Fruit fly (Drosophila melanogaster): ENCODE measurements around the gene Wdr81.

Gene Wdr81

DNA sequence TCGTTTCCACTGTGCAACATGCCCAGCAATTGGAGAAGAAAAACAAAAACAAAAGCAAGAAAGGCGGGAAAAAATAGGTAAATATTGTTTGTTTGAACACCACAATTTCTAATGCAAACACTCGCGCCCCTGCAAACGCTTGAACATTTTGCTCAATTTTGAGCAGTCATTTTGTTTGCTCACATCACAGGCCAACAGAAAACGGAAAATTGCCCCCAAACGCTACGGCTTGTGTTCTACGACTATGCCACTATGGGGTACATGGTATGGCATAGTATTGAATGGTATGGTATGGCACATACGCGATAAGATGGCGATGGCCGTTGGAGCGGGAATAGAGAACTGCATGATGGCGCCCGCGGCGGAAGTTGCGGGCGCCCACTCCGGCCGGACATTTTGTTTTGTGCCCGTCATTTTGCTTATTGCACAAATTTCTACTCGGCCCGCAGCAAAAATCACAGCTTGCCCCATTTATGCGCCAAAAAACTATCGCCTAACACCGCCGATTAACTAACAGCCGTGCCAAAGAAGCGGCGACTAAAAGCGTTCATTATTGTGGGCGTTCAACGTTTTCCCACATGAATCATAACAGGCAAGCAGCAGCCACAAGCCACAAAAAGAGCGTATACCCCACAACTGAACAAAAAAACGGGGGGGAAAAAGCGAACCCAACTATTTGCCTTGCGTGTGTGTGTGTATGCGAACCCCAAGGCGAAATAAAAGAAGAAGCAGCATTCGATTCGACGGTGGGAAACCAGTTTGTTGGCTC lies 16.4 kb downstream of the Wdr81 start (continued):
- no peak for TF ChIP-seq CG10565 (GFP tag; optimal IDR thresholded peaks at IDR 0.05)
- peak; percentile 24 for TF ChIP-seq CG8944 (GFP tag; optimal IDR thresholded peaks at IDR 0.05)
- TF ChIP-seq vfl (GFP tag; optimal IDR thresholded peaks at IDR 0.05), result no peak
- TF ChIP-seq Dip3 (GFP tag; optimal IDR thresholded peaks at IDR 0.05), result peak; percentile 37
- TF ChIP-seq Hr3 (GFP tag; optimal IDR thresholded peaks at IDR 0.05), result no peak
- TF ChIP-seq Abd-B (GFP tag; optimal IDR thresholded peaks at IDR 0.05), result no peak
- TF ChIP-seq Mrtf (GFP tag; IDR thresholded peaks at IDR 0.05), result no peak
- TF ChIP-seq sens-2 (GFP tag; IDR thresholded peaks at IDR 0.05), result no peak
- TF ChIP-seq CG1233 (GFP tag; optimal IDR thresholded peaks at IDR 0.05), result peak; percentile 75
- TF ChIP-seq CG10274 (GFP tag; optimal IDR thresholded peaks at IDR 0.05), result peak; percentile 52
- TF ChIP-seq CG8089 (GFP tag; optimal IDR thresholded peaks at IDR 0.05), result peak; percentile 78
- TF ChIP-seq HLH4C (GFP tag; IDR thresholded peaks at IDR 0.05; ENCODE audit: partially characterized antibody), result no peak
- no peak for TF ChIP-seq CTCF (GFP tag; optimal IDR thresholded peaks at IDR 0.05)
- no peak for TF ChIP-seq knrl (GFP tag; IDR thresholded peaks at IDR 0.05; ENCODE audit: partially characterized antibody)
- no peak for TF ChIP-seq eyg (GFP tag; optimal IDR thresholded peaks at IDR 0.05)
- TF ChIP-seq lilli (GFP tag; optimal IDR thresholded peaks at IDR 0.05), result peak; percentile 35
- TF ChIP-seq Ets97D (GFP tag; optimal IDR thresholded peaks at IDR 0.05), result peak; percentile 32
- TF ChIP-seq ken (GFP tag; IDR thresholded peaks at IDR 0.05), result no peak
- peak; percentile 58 for TF ChIP-seq CG6254 (GFP tag; optimal IDR thresholded peaks at IDR 0.05)
- no peak for TF ChIP-seq MESR4 (GFP tag; optimal IDR thresholded peaks at IDR 0.05)
- peak; percentile 18 for TF ChIP-seq CG9609 (GFP tag; optimal IDR thresholded peaks at IDR 0.05)
- no peak for TF ChIP-seq Aef1 (GFP tag; IDR thresholded peaks at IDR 0.05)
- peak; percentile 96 for TF ChIP-seq CG3838 (GFP tag; optimal IDR thresholded peaks at IDR 0.05)
- TF ChIP-seq CG42726 (GFP tag; IDR thresholded peaks at IDR 0.05; ENCODE audit: partially characterized antibody), result no peak
- no peak for TF ChIP-seq h (optimal IDR thresholded peaks at IDR 0.05)
- no peak for TF ChIP-seq insv (GFP tag; optimal IDR thresholded peaks at IDR 0.05)
- no peak for TF ChIP-seq nerfin-1 (tag; optimal IDR thresholded peaks at IDR 0.05)
- no peak for TF ChIP-seq stc (GFP tag; IDR thresholded peaks at IDR 0.05)
- TF ChIP-seq CG1603 (tag; optimal IDR thresholded peaks at IDR 0.05), result peak; percentile 77
- TF ChIP-seq CG14860 (GFP tag; IDR thresholded peaks at IDR 0.05; ENCODE audit: partially characterized antibody), result no peak
- TF ChIP-seq CG10321 (GFP tag; IDR thresholded peaks at IDR 0.05), result no peak
- no peak for TF ChIP-seq jigr1 (GFP tag; IDR thresholded peaks at IDR 0.05)
- TF ChIP-seq CG17359 (tag; optimal IDR thresholded peaks at IDR 0.05), result peak; percentile 74
- TF ChIP-seq nom (GFP tag; optimal IDR thresholded peaks at IDR 0.05), result no peak
- no peak for TF ChIP-seq CG31224 (GFP tag; IDR thresholded peaks at IDR 0.05)
- TF ChIP-seq sug (tag; optimal IDR thresholded peaks at IDR 0.05), result peak; percentile 85
- TF ChIP-seq Hsf (GFP tag; optimal IDR thresholded peaks at IDR 0.05), result no peak
- TF ChIP-seq ase (GFP tag; IDR thresholded peaks at IDR 0.05), result no peak
- TF ChIP-seq sc (optimal IDR thresholded peaks at IDR 0.05), result no peak
- peak; percentile 85 for TF ChIP-seq sc (GFP tag; optimal IDR thresholded peaks at IDR 0.05)
- peak; percentile 12 for TF ChIP-seq btn (GFP tag; optimal IDR thresholded peaks at IDR 0.05)
- TF ChIP-seq CG16815 (GFP tag; optimal IDR thresholded peaks at IDR 0.05), result no peak
- peak; percentile 64 for TF ChIP-seq CG8388 (GFP tag; optimal IDR thresholded peaks at IDR 0.05)
- TF ChIP-seq unc-4 (GFP tag; IDR thresholded peaks at IDR 0.05; ENCODE audit: partially characterized antibody), result no peak
- TF ChIP-seq crol (GFP tag; IDR thresholded peaks at IDR 0.05), result no peak
- peak in 1 of 2 experiments; percentile 80 for TF ChIP-seq bsh (GFP tag; optimal IDR thresholded peaks at IDR 0.05)
- TF ChIP-seq Hr51 (GFP tag; optimal IDR thresholded peaks at IDR 0.05), result peak in 1 of 2 experiments; percentile 15
- TF ChIP-seq her (GFP tag; optimal IDR thresholded peaks at IDR 0.05), result peak; percentile 69
- TF ChIP-seq CG4820 (GFP tag; optimal IDR thresholded peaks at IDR 0.05), result peak; percentile 13
